Worm (Caenorhabditis elegans): ENCODE data around the gene R10E4.6.

Gene R10E4.6

ce11 chrIII:4314502-4314901 lies 21.3 kb downstream of the R10E4.6 start:
- TF ChIP-seq egrh-3 (GFP tag; IDR thresholded peaks at IDR 0.05), result no peak
- TF ChIP-seq ztf-25 (GFP tag; IDR thresholded peaks at IDR 0.05), result no peak
- TF ChIP-seq nhr-80 (tag; optimal IDR thresholded peaks at IDR 0.05), result peak; percentile 45
- no peak for TF ChIP-seq ztf-18 (tag; optimal IDR thresholded peaks at IDR 0.05)
- no peak for TF ChIP-seq lin-54 (GFP tag; optimal IDR thresholded peaks at IDR 0.05)
- no peak for TF ChIP-seq ceh-91 (GFP tag; IDR thresholded peaks at IDR 0.05)
- TF ChIP-seq snpc-4 (GFP tag; optimal IDR thresholded peaks at IDR 0.05), result no peak
- TF ChIP-seq snpc-4 (tag; optimal IDR thresholded peaks at IDR 0.05), result no peak

ce11 chrIII:4317065-4317752 lies 24.0 kb downstream of the R10E4.6 start, which contains the start of gene tag-131:
Gene tag-131 (plus strand): TSS chrIII:4317702.
- TF ChIP-seq hmg-1.2 (GFP tag; IDR thresholded peaks at IDR 0.05), result peak; percentile 20; the same call in 1 of the 2 replicates
- TF ChIP-seq F57A8.1 (GFP tag; optimal IDR thresholded peaks at IDR 0.05), result no peak

ce11 chrIII:4320113-4320512 lies 26.9 kb downstream of the R10E4.6 start, which contains the start of gene H38K22.6:
Gene H38K22.6 (plus strand): TSS chrIII:4320413.
- no peak for TF ChIP-seq him-1 (tag; optimal IDR thresholded peaks at IDR 0.05)
- no peak for TF ChIP-seq mxl-1 (tag; optimal IDR thresholded peaks at IDR 0.05)
- no peak for TF ChIP-seq B0261.1 (tag; optimal IDR thresholded peaks at IDR 0.05)
- TF ChIP-seq C06A6.2 (GFP tag; conservative IDR thresholded peaks at IDR 0.05), result no peak
- TF ChIP-seq snpc-1.1 (tag; optimal IDR thresholded peaks at IDR 0.05; ENCODE audit: insufficient read depth), result no peak
- TF ChIP-seq ceh-79 (tag; optimal IDR thresholded peaks at IDR 0.05), result no peak
- no peak for TF ChIP-seq rpc-1 (optimal IDR thresholded peaks at IDR 0.05)
- TF ChIP-seq rpc-1 (tag; optimal IDR thresholded peaks at IDR 0.05), result no peak
- TF ChIP-seq ccch-3 (GFP tag; optimal IDR thresholded peaks at IDR 0.05), result no peak
- no peak for TF ChIP-seq ceh-100 (GFP tag; IDR thresholded peaks at IDR 0.05)
- TF ChIP-seq lin-26 (GFP tag; IDR thresholded peaks at IDR 0.05), result no peak
- no peak for TF ChIP-seq lin-40 (tag; optimal IDR thresholded peaks at IDR 0.05)
- no peak for TF ChIP-seq K12H6.12 (tag; optimal IDR thresholded peaks at IDR 0.05)
- no peak for TF ChIP-seq ZK185.1 (tag; optimal IDR thresholded peaks at IDR 0.05; ENCODE audit: poor library complexity, severe bottlenecking)
- no peak for TF ChIP-seq T26A5.8 (tag; optimal IDR thresholded peaks at IDR 0.05)
- no peak for TF ChIP-seq hmg-20 (GFP tag; IDR thresholded peaks at IDR 0.05)
- TF ChIP-seq sea-2 (GFP tag; IDR thresholded peaks at IDR 0.05), result no peak
- TF ChIP-seq zfh-2 (GFP tag; conservative IDR thresholded peaks at IDR 0.05), result no peak
- no peak for TF ChIP-seq somi-1 (GFP tag; optimal IDR thresholded peaks at IDR 0.05)
- TF ChIP-seq die-1 (tag; optimal IDR thresholded peaks at IDR 0.05), result no peak
- no peak for TF ChIP-seq attf-5 (GFP tag; optimal IDR thresholded peaks at IDR 0.05)

- TF ChIP-seq F55B11.4 (tag; optimal IDR thresholded peaks at IDR 0.05; ENCODE audit: borderline replicate concordance, insufficient read depth), result no peak
- no peak for TF ChIP-seq nhr-27 (tag; optimal IDR thresholded peaks at IDR 0.05)
- no peak for TF ChIP-seq snpc-1.1 (tag; optimal IDR thresholded peaks at IDR 0.05; ENCODE audit: insufficient read depth)
- no peak for TF ChIP-seq ceh-40 (GFP tag; IDR thresholded peaks at IDR 0.05)
Observed at ce11 chrIII:4321399-4321798, 28.2 kb downstream of the R10E4.6 start, which contains the start of gene H38K22.7. Gene H38K22.7 (plus strand): TSS chrIII:4321699.

All from whole organism, young adult.